Worm (Caenorhabditis elegans) whole organism, dauer: ENCODE data around the gene ZK822.9.

Experiments
- unc-62 ChIP-seq: sonication (generic microtip); optimal IDR thresholded peaks from 2 replicates; lab custom pipeline; 2017; ENCODE audit warnings: missing biosample characterization, missing genetic modification reagents, missing genetic modification characterization

The ZK822.9 gene

DNA sequence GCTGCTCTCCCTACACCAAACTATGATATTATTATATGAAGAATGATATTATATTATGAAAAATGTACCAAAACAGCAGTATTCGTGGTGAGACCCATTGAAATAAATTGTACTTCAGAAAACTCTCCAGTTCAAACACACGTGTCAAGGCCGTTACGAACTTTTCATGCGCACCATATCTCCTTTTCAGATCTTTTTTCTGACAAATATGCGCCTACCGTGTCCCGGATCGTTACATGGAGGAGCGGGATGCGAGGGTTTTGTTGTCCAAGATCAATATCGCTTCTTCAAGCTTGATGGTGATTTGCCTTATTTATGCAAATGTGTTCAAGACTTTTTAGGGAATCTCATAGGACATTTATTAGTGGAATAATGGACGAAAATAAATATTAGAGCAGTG, 12.1 kb upstream of the ZK822.9 start:
- no peak for TF ChIP-seq unc-62 (GFP tag; lab: Kevin White, UChicago)

DNA sequence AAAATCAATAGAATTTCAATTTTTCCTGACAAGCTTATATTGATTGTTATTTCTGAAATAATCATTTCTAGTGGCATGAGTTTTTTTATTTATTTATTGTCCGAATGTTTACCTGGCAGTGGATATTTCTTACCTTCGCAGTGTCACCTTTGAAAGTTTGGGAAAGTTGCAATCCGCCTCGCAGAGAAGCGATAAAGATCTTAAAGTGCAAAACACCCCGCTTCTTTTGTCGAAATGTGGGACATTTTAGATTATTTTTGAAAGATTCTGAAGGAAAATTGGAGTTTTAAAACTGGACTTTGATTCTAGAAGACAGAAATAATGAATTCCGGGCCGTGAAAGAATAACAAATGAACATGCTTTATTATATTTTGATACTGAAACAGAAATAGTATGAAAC, 7.0 kb upstream of the ZK822.9 start:
- TF ChIP-seq unc-62 (GFP tag; lab: Kevin White, UChicago) = no peak

DNA sequence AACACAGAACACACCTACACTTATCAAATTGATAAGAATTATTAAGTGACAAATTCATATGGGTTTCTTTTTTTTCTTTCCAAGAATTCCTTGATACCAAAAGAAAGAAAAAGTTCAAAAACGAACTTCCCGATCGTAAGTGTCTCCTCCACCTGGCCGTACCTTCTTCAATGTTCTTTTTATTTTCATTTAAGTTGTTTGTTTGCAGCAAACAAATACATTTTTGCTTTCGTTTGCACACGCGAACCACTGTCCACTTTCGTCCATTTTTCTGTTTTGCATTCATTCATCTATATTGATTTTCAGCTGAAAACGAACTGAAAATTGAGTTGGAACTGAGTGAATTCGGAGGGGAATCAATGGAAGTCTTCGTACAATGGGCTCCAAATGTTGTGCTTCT, 4.0 kb upstream of the ZK822.9 start, which contains the start of gene VZK822L.2:
VZK822L.2 (plus strand) TSS at position 301 of the 400 bp plus-strand sequence.
- TF ChIP-seq unc-62 (GFP tag; lab: Kevin White, UChicago) = no peak

DNA sequence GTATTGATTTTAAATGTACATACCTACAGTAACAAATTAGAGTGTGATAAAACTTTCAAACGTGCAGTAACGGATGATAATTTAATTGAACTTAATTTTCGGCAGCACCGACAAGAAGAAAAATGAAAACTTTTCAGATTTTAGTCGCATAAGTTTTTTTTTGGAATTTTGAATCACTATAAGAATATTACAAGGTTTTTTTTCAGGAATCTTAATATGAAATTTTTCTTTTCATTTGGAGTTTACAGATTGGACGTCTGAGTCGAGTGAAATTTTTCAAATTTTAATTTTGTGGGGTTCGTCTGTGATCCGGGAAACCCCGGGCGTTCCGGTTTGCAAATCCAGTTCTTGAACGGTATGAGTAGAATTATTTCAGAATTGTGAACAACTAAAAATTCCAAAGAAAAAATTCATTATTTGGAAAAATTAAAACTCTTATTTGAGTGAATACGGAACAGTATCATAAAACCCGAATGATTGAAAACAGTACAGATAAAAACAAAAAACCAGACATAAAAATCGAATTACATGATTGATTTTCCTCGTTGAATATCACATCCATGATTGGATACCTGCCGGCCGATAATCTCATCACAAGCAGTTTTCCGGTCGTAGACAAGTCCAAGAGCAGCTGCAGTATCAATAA, 2.3 kb upstream of the ZK822.9 start:
- no peak for TF ChIP-seq unc-62 (GFP tag; lab: Kevin White, UChicago)

DNA sequence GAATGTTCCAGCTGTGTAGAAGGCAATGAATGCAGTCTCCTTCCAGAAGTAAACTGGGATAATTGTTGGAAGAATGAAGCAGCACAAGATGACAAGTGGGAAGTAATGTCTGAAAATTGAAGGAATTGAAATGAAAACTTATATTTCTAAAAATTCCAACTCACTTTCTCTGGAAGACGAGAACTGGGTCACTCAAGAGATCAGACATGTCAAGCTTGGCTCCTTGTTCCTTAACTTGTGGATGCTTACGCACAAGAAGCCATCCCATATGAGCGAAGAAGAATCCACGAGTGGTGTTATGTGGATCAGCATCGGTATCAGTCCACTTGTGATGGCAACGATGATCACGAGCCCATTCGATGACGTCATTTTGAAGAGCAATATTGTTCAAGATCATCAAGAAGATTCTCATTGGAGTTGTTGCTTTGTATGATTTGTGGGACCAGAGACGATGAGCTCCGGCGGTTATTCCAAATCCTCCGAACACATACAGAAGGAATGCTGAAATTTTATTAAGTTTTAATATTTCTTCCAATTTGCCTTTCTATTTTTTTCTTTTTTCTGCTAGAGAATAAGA, 1.4 kb upstream of the ZK822.9 start:
- TF ChIP-seq unc-62 (GFP tag; lab: Kevin White, UChicago) = no peak

DNA sequence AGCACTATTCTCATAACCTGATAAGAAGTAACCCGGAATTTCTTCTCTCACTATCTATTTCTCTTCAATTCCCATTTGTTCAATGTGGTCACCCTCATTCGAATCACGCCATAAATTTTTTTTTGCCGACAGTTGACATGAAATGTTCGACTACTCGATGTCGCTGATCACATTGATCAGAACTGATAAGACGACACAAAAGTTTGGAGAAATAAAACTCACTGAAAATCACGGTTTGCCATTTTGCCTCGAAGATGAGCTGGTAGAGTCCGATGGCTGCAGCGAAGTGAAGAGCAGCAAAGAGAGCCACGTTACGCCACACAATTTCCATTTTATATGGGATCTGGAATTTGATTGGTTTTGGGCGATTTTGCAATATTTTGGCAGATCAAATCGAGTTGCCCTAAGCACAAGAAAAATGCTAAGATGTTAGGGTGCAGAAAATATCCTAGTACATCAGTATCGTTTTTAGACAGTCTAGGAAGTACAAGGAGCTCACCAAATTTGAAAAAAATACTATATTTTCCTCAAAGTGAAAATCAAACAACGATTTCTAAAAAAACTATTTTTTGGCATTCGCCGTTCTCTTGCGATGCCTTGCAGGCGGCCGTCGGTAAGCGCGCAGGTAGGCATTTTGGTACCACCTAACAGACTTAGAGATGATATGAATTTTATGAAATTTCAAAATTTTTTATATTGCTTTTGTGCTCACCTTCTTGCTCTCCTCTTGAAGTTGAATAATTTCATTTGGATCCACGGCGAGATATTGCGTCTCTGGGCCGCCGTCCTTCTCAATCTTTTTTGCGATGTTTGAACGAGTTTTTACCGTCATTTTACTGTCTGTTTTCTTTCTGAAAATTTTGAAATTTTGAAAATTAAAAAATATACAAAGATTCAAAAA, 660 bp upstream of the ZK822.9 start, which contains the start of gene fat-6:
fat-6 (minus strand) TSS at position 851 of the 901 bp plus-strand sequence.
- no peak for TF ChIP-seq unc-62 (GFP tag; lab: Kevin White, UChicago)

DNA sequence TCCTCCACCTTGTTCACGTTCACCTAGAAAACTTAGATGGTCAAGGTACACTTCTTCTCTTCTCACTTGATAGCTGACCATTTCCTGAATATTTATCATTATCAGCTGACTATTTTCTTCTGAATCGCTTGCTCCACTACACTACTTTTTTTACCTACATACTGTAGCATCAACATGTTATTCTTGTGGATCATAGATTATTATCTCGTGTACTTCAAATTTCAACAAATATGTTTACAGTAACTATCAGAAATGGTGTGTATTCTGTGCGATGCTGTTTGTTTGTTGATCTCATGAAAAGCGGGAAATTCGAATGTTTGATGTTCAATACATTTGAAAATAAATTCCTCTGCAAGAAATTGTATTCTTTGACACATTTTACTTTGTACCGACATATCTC, 1.2 kb downstream of the ZK822.9 start, which contains the start of gene ZK822.10:
ZK822.10 (plus strand) TSS at position 231 of the 400 bp plus-strand sequence.
- TF ChIP-seq unc-62 (GFP tag; lab: Kevin White, UChicago) = no peak

DNA sequence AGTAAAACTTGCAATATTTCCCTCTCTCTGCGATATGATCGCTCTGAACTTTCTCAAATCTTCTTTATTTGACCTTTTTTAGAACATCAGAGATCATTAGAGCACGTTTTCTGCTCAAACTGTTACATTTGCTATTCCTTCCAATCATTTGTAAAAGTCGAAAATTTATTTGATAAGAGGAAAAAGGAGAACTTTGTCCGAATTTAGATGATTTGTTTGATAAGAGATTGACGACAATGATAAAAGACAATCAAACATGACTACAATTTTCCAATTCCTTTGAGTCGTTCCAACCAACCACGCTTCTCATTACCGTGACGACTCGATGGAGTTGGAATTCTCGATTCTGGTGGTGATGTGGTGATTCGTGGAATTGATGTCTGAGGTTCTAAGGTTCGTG, 2.1 kb downstream of the ZK822.9 start:
- TF ChIP-seq unc-62 (GFP tag; lab: Kevin White, UChicago) = no peak

DNA sequence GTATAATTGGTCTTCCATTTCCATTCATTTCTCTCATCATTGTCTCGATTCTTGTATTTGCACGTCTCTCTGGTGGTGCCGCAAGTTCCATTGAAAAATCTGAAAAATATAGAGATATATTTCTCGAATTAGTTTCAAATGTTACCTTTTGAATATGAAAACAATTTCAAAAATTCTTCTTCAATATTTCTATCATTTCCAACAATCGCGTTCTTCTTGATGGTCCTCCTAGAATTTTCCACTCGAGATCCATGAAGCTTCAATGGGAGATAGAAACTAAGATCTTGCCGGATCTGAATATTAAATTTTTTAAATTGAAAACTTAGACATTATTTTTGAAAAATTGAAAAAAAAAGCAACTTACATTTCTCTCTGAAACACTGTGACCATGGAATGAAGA, 3.3 kb downstream of the ZK822.9 start:
- no peak for TF ChIP-seq unc-62 (GFP tag; lab: Kevin White, UChicago)

DNA sequence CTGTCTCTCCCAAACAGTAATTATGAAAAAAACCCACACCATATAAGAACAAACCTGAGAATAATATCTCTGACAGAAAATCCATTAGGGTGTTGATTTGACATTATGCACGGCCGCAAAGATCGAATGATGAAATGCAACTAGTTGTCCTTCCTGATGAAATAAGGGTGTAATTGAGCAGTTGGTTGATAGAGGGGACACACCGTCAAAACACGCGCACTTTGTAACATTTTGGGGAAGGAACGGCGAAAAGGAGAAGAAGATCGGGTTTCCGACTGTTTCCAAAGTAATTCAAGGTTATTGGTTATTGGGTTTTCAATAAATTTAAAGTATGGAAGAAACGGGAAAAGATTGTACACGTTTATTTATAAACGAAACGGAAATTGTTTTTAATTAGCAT, 6.3 kb downstream of the ZK822.9 start, which contains the start of gene ZK822.1:
ZK822.1 (minus strand) TSS at position 121 of the 400 bp plus-strand sequence.
- no peak for TF ChIP-seq unc-62 (GFP tag; lab: Kevin White, UChicago)

DNA sequence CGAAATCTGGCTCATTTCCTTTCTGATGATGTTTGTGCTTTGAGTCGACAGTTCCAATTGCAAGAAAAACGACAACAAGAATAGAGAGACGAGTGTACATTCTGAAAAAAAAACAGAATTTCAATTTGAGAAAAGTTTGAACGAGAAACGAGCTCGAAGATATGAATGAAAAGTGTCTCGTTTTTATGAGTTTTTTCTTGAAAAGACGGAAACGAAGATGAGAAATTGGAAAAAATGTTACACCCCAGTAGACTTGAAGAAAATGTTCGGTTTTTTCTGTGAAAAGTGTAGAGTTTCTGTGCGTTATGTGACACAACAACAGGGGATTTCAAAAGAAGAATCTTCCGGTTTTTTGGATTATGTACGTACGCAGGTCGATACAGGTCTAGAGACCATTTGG, 7.3 kb downstream of the ZK822.9 start, which contains the start of gene srlf-31:
srlf-31 (minus strand) TSS at position 101 of the 400 bp plus-strand sequence.
- no peak for TF ChIP-seq unc-62 (GFP tag; lab: Kevin White, UChicago)

DNA sequence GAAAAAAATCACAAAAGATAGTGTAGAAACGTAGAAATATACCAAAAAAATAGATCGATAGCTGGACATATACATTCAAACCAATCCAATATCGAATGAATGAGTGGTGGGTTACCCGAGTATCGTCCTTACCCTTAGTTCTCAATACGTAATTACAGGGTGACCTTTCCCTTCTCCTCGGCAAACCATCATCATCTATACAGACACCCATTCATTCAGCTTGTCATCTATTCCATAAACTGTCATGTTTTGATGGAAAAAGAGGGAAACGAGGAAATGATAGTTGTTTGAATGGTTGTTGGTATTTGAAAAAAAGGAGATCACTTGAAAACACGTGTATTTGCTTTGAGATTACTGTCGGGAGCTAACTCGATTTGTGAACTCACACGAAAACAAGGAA, 8.3 kb downstream of the ZK822.9 start:
- TF ChIP-seq unc-62 (GFP tag; lab: Kevin White, UChicago) = no peak

DNA sequence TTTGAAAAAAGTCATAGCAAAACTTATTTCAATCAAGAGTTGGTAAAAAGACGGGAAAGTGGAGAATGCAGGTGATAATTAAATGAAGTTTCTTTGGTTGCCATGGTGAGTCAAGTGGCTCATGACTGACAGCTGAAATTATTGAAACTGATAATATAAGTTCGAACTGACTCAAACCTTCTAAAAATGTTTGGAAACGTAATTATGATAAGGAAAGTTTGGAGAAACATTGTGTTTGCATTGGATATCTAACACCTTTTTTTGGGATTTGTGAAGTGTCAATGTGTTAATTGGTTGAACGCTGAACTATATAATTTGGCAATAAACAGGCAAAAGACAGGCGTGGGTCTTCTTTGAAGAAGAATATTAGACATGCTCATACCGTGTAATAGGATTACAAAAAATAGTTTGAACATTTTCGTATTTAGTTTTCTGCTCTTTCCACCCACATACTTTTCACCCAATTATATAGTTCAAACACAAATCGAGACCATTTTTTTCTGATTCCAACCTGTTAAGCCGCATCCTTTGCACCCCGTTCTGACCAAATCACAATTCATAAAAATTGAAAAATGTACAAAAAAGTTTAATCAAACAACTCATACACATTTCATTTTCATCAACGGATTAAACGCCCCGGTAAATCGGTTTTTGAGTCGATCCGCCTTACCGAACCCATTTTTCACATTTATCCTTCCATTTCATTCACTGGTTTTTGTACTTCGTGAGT, 9.8 kb downstream of the ZK822.9 start, which contains the start of the genes srlf-33 and srlf-32:
srlf-33 (minus strand) TSS at position 101 of the 730 bp plus-strand sequence.
srlf-32 (plus strand) TSS at position 680 of the 730 bp plus-strand sequence.
- no peak for TF ChIP-seq unc-62 (GFP tag; lab: Kevin White, UChicago)

DNA sequence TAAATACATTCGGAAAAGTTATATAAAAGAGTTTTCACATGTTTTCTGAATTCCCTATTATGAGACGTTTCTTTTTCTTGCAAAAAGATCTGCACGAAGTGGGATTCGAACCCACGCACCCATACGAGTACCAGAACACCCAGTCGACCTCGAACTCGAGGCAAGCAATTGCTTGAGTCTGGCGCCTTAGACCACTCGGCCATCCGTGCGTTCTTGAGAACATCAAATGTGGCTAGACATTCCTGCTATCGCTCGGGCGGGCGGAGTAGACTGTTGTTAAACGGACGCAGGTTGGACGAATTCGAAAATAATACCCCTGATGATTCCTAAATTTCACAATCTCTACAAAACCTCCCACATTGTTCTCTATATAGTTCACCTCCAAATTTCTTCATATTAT, 12.6 kb downstream of the ZK822.9 start:
- no peak for TF ChIP-seq unc-62 (GFP tag; lab: Kevin White, UChicago)

DNA sequence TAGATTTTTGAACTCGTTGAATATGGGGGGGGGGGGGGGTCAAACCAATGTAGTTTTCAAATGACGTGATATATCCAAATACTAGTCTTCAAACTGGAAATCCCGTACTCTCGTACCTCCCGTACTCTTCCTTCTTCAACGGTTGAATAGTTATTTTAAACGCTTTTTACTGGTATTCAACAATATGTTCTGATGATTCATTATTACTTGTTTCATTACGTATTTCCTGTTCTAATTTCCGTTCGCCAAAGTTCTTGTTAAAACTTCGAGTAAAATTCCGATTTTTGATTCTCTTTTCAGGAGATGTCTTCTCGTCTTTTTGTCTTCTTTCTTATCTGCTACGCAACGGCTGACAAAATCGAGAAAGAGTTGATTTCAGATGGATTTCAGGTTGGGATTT, 14.8 kb downstream of the ZK822.9 start, which contains the start of gene nhx-9:
nhx-9 (plus strand) TSS at position 301 of the 400 bp plus-strand sequence.
- TF ChIP-seq unc-62 (GFP tag; lab: Kevin White, UChicago) = no peak
